Fruit fly (Drosophila melanogaster) S2 (cell line): Measurements from ENCODE around the gene CG15891.

Source experiments
- CG8478 ChIP-seq: fragments of >200 bp; optimal IDR thresholded peaks from 2 replicates; lab custom pipeline; 2018
- CTCF ChIP-seq, 2 experiments: fragments of >200 bp; optimal IDR thresholded peaks; 2 replicates each; lab custom pipeline; 2018

DNA sequence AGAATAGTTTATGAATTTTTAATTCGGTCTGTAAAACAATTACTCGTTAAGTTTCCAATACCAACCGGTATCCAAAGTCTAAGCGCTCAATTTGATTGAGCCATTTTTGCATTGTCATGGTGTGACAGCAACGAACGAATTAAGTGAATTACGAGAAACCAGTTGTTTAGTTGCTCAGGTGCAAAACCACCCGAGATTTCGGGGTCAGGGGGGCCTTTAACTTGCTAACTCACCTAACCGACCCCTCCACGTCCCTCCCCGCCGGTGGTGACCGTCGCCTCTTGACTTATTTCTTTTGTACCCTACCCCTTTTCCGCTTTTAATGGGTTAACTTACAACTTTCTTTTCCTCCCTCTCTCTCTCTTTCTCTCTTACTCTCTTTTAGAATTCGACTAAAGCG lies 46.5 kb upstream of the CG15891 start:
- TF ChIP-seq CTCF (optimal IDR thresholded peaks at IDR 0.05; lab: Kevin White, UChicago) (no peak), CG8478 (lab: Kevin White, UChicago) (no peak)
